Worm (Caenorhabditis elegans) whole organism, mixed stage, embryonic: ENCODE measurements around the gene C18H9.1.

Source experiments
- bed-3 ChIP-seq: fragments of 200-800 bp; sonication (Bioruptor generic); optimal IDR thresholded peaks from 3 replicates; lab custom pipeline; 2018; ENCODE audit warnings: mild to moderate bottlenecking, missing genetic modification characterization, moderate library complexity, missing compliant biosample characterization
- blmp-1 ChIP-seq: fragments of 150-350 bp; optimal IDR thresholded peaks from 2 replicates; lab custom pipeline; 2014; ENCODE audit warnings: missing biosample characterization, missing genetic modification characterization
- ceh-39 ChIP-seq: fragments of 150-350 bp; optimal IDR thresholded peaks from 2 replicates; lab custom pipeline; 2014; ENCODE audit warnings: missing biosample characterization, missing genetic modification characterization
- ceh-43 ChIP-seq: fragments of 200-800 bp; sonication (Bioruptor generic); optimal IDR thresholded peaks from 2 replicates; lab custom pipeline; 2018; ENCODE audit warnings: mild to moderate bottlenecking, missing genetic modification characterization, moderate library complexity, missing compliant biosample characterization
- ceh-83 ChIP-seq: fragments of 200-800 bp; sonication (Bioruptor generic); optimal IDR thresholded peaks from 2 replicates; lab custom pipeline; 2018; ENCODE audit warnings: mild to moderate bottlenecking, missing genetic modification characterization, missing compliant biosample characterization
- ces-1 ChIP-seq: fragments of 150-350 bp; optimal IDR thresholded peaks from 2 replicates; lab custom pipeline; 2014; ENCODE audit warnings: missing biosample characterization, missing genetic modification reagents, missing genetic modification characterization
- cnd-1 ChIP-seq: fragments of 200-800 bp; sonication (Bioruptor generic); optimal IDR thresholded peaks from 2 replicates; lab custom pipeline; 2018; ENCODE audit warnings: mild to moderate bottlenecking, missing genetic modification characterization, missing compliant biosample characterization
- drap-1 ChIP-seq: fragments of 200-800 bp; sonication (Bioruptor generic); optimal IDR thresholded peaks from 3 replicates; lab custom pipeline; 2018; ENCODE audit warnings: mild to moderate bottlenecking, missing genetic modification characterization, missing compliant biosample characterization
- elt-1 ChIP-seq: sonication (generic microtip); optimal IDR thresholded peaks from 2 replicates; lab custom pipeline; 2017; ENCODE audit warnings: missing genetic modification characterization, mild to moderate bottlenecking, missing compliant biosample characterization, antibody characterized with exemption, moderate library complexity, borderline replicate concordance; ENCODE audit not compliant: insufficient read depth
- elt-3 ChIP-seq: fragments of 150-350 bp; optimal IDR thresholded peaks from 2 replicates; lab custom pipeline; 2014; ENCODE audit warnings: missing biosample characterization, missing genetic modification characterization
- flh-1 ChIP-seq: fragments of 200-800 bp; sonication (Bioruptor generic); optimal IDR thresholded peaks from 2 replicates; lab custom pipeline; 2018; ENCODE audit warnings: mild to moderate bottlenecking, missing genetic modification characterization, moderate library complexity, missing compliant biosample characterization
- ham-2 ChIP-seq: fragments of 200-800 bp; sonication (Bioruptor generic); optimal IDR thresholded peaks from 2 replicates; lab custom pipeline; 2018; ENCODE audit warnings: mild to moderate bottlenecking, missing genetic modification characterization, missing compliant biosample characterization
- hlh-1 ChIP-seq: fragments of 150-350 bp; optimal IDR thresholded peaks from 2 replicates; lab custom pipeline; 2014; ENCODE audit warnings: missing biosample characterization, missing genetic modification reagents, missing genetic modification characterization
- lin-13 ChIP-seq: fragments of 150-350 bp; optimal IDR thresholded peaks from 2 replicates; lab custom pipeline; 2014; ENCODE audit warnings: missing biosample characterization, missing genetic modification characterization
- lin-32 ChIP-seq: fragments of 200-800 bp; sonication (Bioruptor generic); optimal IDR thresholded peaks from 2 replicates; lab custom pipeline; 2018; ENCODE audit warnings: mild to moderate bottlenecking, missing genetic modification characterization, missing compliant biosample characterization
- lsy-2 ChIP-seq: fragments of 150-350 bp; optimal IDR thresholded peaks from 2 replicates; lab custom pipeline; 2014; ENCODE audit warnings: missing biosample characterization, missing genetic modification characterization
- mep-1 ChIP-seq: fragments of 150-350 bp; optimal IDR thresholded peaks from 2 replicates; lab custom pipeline; 2017; ENCODE audit warnings: missing biosample characterization, missing genetic modification reagents, missing genetic modification characterization, inconsistent platforms
- mls-2 ChIP-seq: sonication (generic microtip); optimal IDR thresholded peaks from 2 replicates; lab custom pipeline; 2016; ENCODE audit warnings: mild to moderate bottlenecking, missing genetic modification characterization, moderate library complexity, missing compliant biosample characterization
- nhr-2 ChIP-seq: fragments of 150-350 bp; optimal IDR thresholded peaks from 2 replicates; lab custom pipeline; 2014; ENCODE audit warnings: missing biosample characterization, missing genetic modification characterization
- nhr-237 ChIP-seq: fragments of 150-350 bp; optimal IDR thresholded peaks from 2 replicates; lab custom pipeline; 2014; ENCODE audit warnings: missing biosample characterization, missing genetic modification characterization
- nhr-28 ChIP-seq: fragments of 150-350 bp; optimal IDR thresholded peaks from 2 replicates; lab custom pipeline; 2014; ENCODE audit warnings: missing biosample characterization, missing genetic modification characterization
- nhr-76 ChIP-seq: sonication (generic microtip); optimal IDR thresholded peaks from 2 replicates; lab custom pipeline; 2017; ENCODE audit warnings: missing biosample characterization, missing genetic modification characterization
- sem-2 ChIP-seq: fragments of 200-800 bp; sonication (Bioruptor generic); optimal IDR thresholded peaks from 2 replicates; lab custom pipeline; 2018; ENCODE audit warnings: mild to moderate bottlenecking, missing genetic modification characterization, missing compliant biosample characterization
- snpc-4 ChIP-seq: fragments of 150-350 bp; optimal IDR thresholded peaks from 2 replicates; lab custom pipeline; 2014; ENCODE audit warnings: missing biosample characterization, missing genetic modification characterization
- tbx-8 ChIP-seq: fragments of 200-800 bp; sonication (Bioruptor generic); optimal IDR thresholded peaks from 2 replicates; lab custom pipeline; 2018; ENCODE audit warnings: mild to moderate bottlenecking, missing genetic modification characterization, moderate library complexity, missing compliant biosample characterization
- unc-120 ChIP-seq: sonication (generic microtip); optimal IDR thresholded peaks from 2 replicates; lab custom pipeline; 2017; ENCODE audit warnings: missing genetic modification characterization, missing compliant biosample characterization; ENCODE audit not compliant: poor library complexity, severe bottlenecking
- unc-39 ChIP-seq: fragments of 150-350 bp; optimal IDR thresholded peaks from 2 replicates; lab custom pipeline; 2014; ENCODE audit warnings: missing biosample characterization, missing genetic modification characterization
- unc-62 ChIP-seq: fragments of 150-350 bp; optimal IDR thresholded peaks from 2 replicates; lab custom pipeline; 2014; ENCODE audit warnings: missing biosample characterization, missing genetic modification reagents, missing genetic modification characterization
- zip-8 ChIP-seq: fragments of 150-350 bp; optimal IDR thresholded peaks from 2 replicates; lab custom pipeline; 2014; ENCODE audit warnings: missing biosample characterization, missing genetic modification characterization

The C18H9.1 gene

ce11 chrII:6712177-6712981 lies 13.5 kb downstream of the C18H9.1 start, which contains the start of the genes dpy-10 and T14B4.19:
Gene dpy-10 (minus strand): TSS chrII:6712227.
Gene T14B4.19 (minus strand): TSS chrII:6712931.
- no peak for TF ChIP-seq lin-13 (tag; lab: Kevin White, UChicago)
- TF ChIP-seq unc-120 (tag; lab: Kevin White, UChicago): no peak
- peak; percentile 82 for TF ChIP-seq blmp-1 (tag; lab: Kevin White, UChicago)
- peak; percentile 80 for TF ChIP-seq elt-1 (tag; lab: Kevin White, UChicago)
- TF ChIP-seq bed-3 (GFP tag; lab: Kevin White, UChicago): no peak
- TF ChIP-seq elt-3: peak; percentile 58
- TF ChIP-seq ham-2 (GFP tag; lab: Kevin White, UChicago): peak; percentile 39
- no peak for TF ChIP-seq unc-39 (tag; lab: Kevin White, UChicago)

- peak; percentile 51 for TF ChIP-seq elt-1 (tag; lab: Kevin White, UChicago)
- TF ChIP-seq ham-2 (GFP tag; lab: Kevin White, UChicago): peak; percentile 84
- peak; percentile 32 for TF ChIP-seq unc-62 (GFP tag; lab: Kevin White, UChicago)
- no peak for TF ChIP-seq ces-1
Measured at ce11 chrII:6713003-6713402, 14.1 kb downstream of the C18H9.1 start.

ce11 chrII:6713832-6714342 lies 15.0 kb downstream of the C18H9.1 start, which contains the start of gene dpy-2:
Gene dpy-2 (plus strand): TSS chrII:6714292.
- TF ChIP-seq hlh-1 (tag; lab: Kevin White, UChicago) (no peak), nhr-237 (tag; lab: Kevin White, UChicago) (no peak), blmp-1 (tag; lab: Kevin White, UChicago) (peak; percentile 82), zip-8 (tag; lab: Kevin White, UChicago) (no peak), elt-3 (peak; percentile 34), sem-2 (GFP tag; lab: Kevin White, UChicago) (no peak), lin-32 (GFP tag; lab: Kevin White, UChicago) (no peak), elt-1 (tag; lab: Kevin White, UChicago) (peak; percentile 8), ceh-43 (GFP tag; lab: Kevin White, UChicago) (no peak), unc-120 (tag; lab: Kevin White, UChicago) (no peak), flh-1 (GFP tag; lab: Kevin White, UChicago) (no peak), unc-62 (GFP tag; lab: Kevin White, UChicago) (peak; percentile 23), mls-2 (tag; lab: Kevin White, UChicago) (no peak), ceh-39 (tag; lab: Kevin White, UChicago) (no peak)

- TF ChIP-seq drap-1 (GFP tag; lab: Kevin White, UChicago) (no peak), ceh-43 (GFP tag; lab: Kevin White, UChicago) (no peak), cnd-1 (tag; lab: Kevin White, UChicago) (no peak), mep-1 (tag; lab: Kevin White, UChicago) (no peak), lin-13 (tag; lab: Kevin White, UChicago) (no peak), tbx-8 (GFP tag; lab: Kevin White, UChicago) (no peak), elt-3 (no peak), ceh-83 (GFP tag; lab: Kevin White, UChicago) (no peak), snpc-4 (tag; lab: Kevin White, UChicago) (no peak), ham-2 (GFP tag; lab: Kevin White, UChicago) (no peak), nhr-2 (no peak), ces-1 (no peak), lin-32 (GFP tag; lab: Kevin White, UChicago) (no peak), bed-3 (GFP tag; lab: Kevin White, UChicago) (no peak), nhr-28 (tag; lab: Kevin White, UChicago) (no peak), lsy-2 (tag; lab: Kevin White, UChicago) (no peak), elt-1 (tag; lab: Kevin White, UChicago) (no peak), mls-2 (tag; lab: Kevin White, UChicago) (no peak), nhr-76 (tag; lab: Kevin White, UChicago) (no peak), hlh-1 (tag; lab: Kevin White, UChicago) (no peak)
- TF ChIP-seq, all 35 proteins: peak for 0
Measured at ce11 chrII:6715853-6716252, 17.0 kb downstream of the C18H9.1 start.
